Worm (Caenorhabditis elegans) whole organism, late embryonic: ENCODE measurements around the gene ZK593.2.

ENCODE experiments used
- C08G9.2 ChIP-seq: sonication (generic microtip); optimal IDR thresholded peaks from 2 replicates; lab custom pipeline; 2016; ENCODE audit warnings: mild to moderate bottlenecking, missing genetic modification characterization, moderate library complexity, missing compliant biosample characterization
- T23F11.4 ChIP-seq: fragments of 200-800 bp; sonication (Bioruptor generic); optimal IDR thresholded peaks from 2 replicates; lab custom pipeline; 2018; ENCODE audit warnings: mild to moderate bottlenecking, missing genetic modification characterization, missing compliant biosample characterization
- ceh-14 ChIP-seq: sonication (generic microtip); optimal IDR thresholded peaks from 2 replicates; lab custom pipeline; 2016; ENCODE audit warnings: missing genotype, missing genetic modification characterization, missing compliant biosample characterization
- ceh-19 ChIP-seq: fragments of 200-800 bp; sonication (Bioruptor generic); optimal IDR thresholded peaks from 2 replicates; lab custom pipeline; 2018; ENCODE audit warnings: mild to moderate bottlenecking, missing genetic modification characterization, missing compliant biosample characterization
- ceh-30 ChIP-seq: fragments of 150-350 bp; optimal IDR thresholded peaks from 2 replicates; lab custom pipeline; 2014; ENCODE audit warnings: missing biosample characterization, missing genetic modification characterization
- ceh-31 ChIP-seq: sonication (generic microtip); optimal IDR thresholded peaks from 2 replicates; lab custom pipeline; 2016; ENCODE audit warnings: missing genetic modification characterization, missing compliant biosample characterization
- ceh-45 ChIP-seq: fragments of 200-800 bp; sonication (Bioruptor generic); IDR thresholded peaks from 2 replicates; pipeline ENCODE4 v1.3.6; 2022; ENCODE audit warnings: missing genetic modification reagents, missing genetic modification characterization, missing compliant biosample characterization
- ceh-48 ChIP-seq: sonication (generic microtip); optimal IDR thresholded peaks from 2 replicates; lab custom pipeline; 2016; ENCODE audit warnings: missing genetic modification characterization, inconsistent platforms, missing compliant biosample characterization
- che-1 ChIP-seq: sonication (generic microtip); optimal IDR thresholded peaks from 2 replicates; lab custom pipeline; 2016; ENCODE audit warnings: mild to moderate bottlenecking, missing genetic modification characterization, missing compliant biosample characterization
- dmd-4 ChIP-seq: sonication (generic microtip); optimal IDR thresholded peaks from 2 replicates; lab custom pipeline; 2016; ENCODE audit warnings: borderline replicate concordance, missing genetic modification characterization, missing compliant biosample characterization
- ets-4 ChIP-seq: sonication (generic microtip); optimal IDR thresholded peaks from 2 replicates; lab custom pipeline; 2016; ENCODE audit warnings: missing genetic modification characterization, missing compliant biosample characterization
- fax-1 ChIP-seq: sonication (generic microtip); optimal IDR thresholded peaks from 2 replicates; lab custom pipeline; 2016; ENCODE audit warnings: missing genotype, missing genetic modification characterization, missing compliant biosample characterization
- fkh-10 ChIP-seq: fragments of 150-350 bp; optimal IDR thresholded peaks from 2 replicates; lab custom pipeline; 2014; ENCODE audit warnings: missing biosample characterization, missing genetic modification reagents, missing genetic modification characterization
- hlh-13 ChIP-seq: fragments of 200-800 bp; sonication (Bioruptor generic); optimal IDR thresholded peaks from 2 replicates; lab custom pipeline; 2018; ENCODE audit warnings: mild to moderate bottlenecking, missing genetic modification characterization, missing compliant biosample characterization
- hlh-30 ChIP-seq: sonication (generic microtip); optimal IDR thresholded peaks from 2 replicates; lab custom pipeline; 2017; ENCODE audit warnings: antibody characterized with exemption, missing genetic modification characterization, missing compliant biosample characterization; ENCODE audit not compliant: insufficient read depth
- hlh-6 ChIP-seq: sonication (generic microtip); optimal IDR thresholded peaks from 2 replicates; lab custom pipeline; 2016; ENCODE audit warnings: missing genotype, missing genetic modification characterization, missing compliant biosample characterization
- lim-6 ChIP-seq: sonication (generic microtip); optimal IDR thresholded peaks from 2 replicates; lab custom pipeline; 2016; ENCODE audit warnings: missing genetic modification characterization, missing compliant biosample characterization
- lin-11 ChIP-seq: fragments of 200-800 bp; sonication (Bioruptor generic); optimal IDR thresholded peaks from 2 replicates; lab custom pipeline; 2018; ENCODE audit warnings: mild to moderate bottlenecking, missing genetic modification characterization, missing compliant biosample characterization
- mec-3 ChIP-seq: sonication (generic microtip); optimal IDR thresholded peaks from 2 replicates; lab custom pipeline; 2016; ENCODE audit warnings: borderline replicate concordance, missing genetic modification characterization, missing compliant biosample characterization
- nfya-1 ChIP-seq: sonication (generic microtip); optimal IDR thresholded peaks from 2 replicates; lab custom pipeline; 2017; ENCODE audit warnings: missing genetic modification characterization, mild to moderate bottlenecking, missing compliant biosample characterization, antibody characterized with exemption, moderate library complexity
- nhr-11 ChIP-seq: fragments of 150-350 bp; optimal IDR thresholded peaks from 2 replicates; lab custom pipeline; 2014; ENCODE audit warnings: missing biosample characterization, missing genetic modification characterization
- nhr-232 ChIP-seq: sonication (generic microtip); optimal IDR thresholded peaks from 2 replicates; lab custom pipeline; 2016; ENCODE audit warnings: missing genetic modification characterization, missing compliant biosample characterization
- npax-4 ChIP-seq: sonication (generic microtip); optimal IDR thresholded peaks from 2 replicates; lab custom pipeline; 2016; ENCODE audit warnings: missing genetic modification characterization, missing compliant biosample characterization
- pag-3 ChIP-seq: sonication (generic microtip); optimal IDR thresholded peaks from 2 replicates; lab custom pipeline; 2016; ENCODE audit warnings: missing compliant biosample characterization, missing genetic modification characterization, borderline replicate concordance
- pqm-1 ChIP-seq: sonication (generic microtip); optimal IDR thresholded peaks from 2 replicates; lab custom pipeline; 2016; ENCODE audit warnings: missing genetic modification characterization, missing compliant biosample characterization
- pros-1 ChIP-seq: fragments of 150-350 bp; optimal IDR thresholded peaks from 2 replicates; lab custom pipeline; 2014; ENCODE audit warnings: missing biosample characterization, missing genetic modification reagents, missing genetic modification characterization
- ref-2 ChIP-seq: sonication (generic microtip); optimal IDR thresholded peaks from 2 replicates; lab custom pipeline; 2016; ENCODE audit warnings: missing genetic modification characterization, missing compliant biosample characterization
- sdc-2 ChIP-seq: sonication (generic microtip); optimal IDR thresholded peaks from 2 replicates; lab custom pipeline; 2016; ENCODE audit warnings: missing genotype, missing genetic modification characterization, missing compliant biosample characterization
- sox-2 ChIP-seq: fragments of 200-800 bp; sonication (Bioruptor generic); IDR thresholded peaks from 2 replicates; pipeline ENCODE4 v1.3.6; 2022; ENCODE audit warnings: missing genetic modification reagents, missing genetic modification characterization, missing compliant biosample characterization
- syd-9 ChIP-seq: sonication (generic microtip); optimal IDR thresholded peaks from 2 replicates; lab custom pipeline; 2016; ENCODE audit warnings: mild to moderate bottlenecking, missing genetic modification characterization, moderate library complexity, missing compliant biosample characterization
- ttx-3 ChIP-seq: sonication (generic microtip); optimal IDR thresholded peaks from 2 replicates; lab custom pipeline; 2016; ENCODE audit warnings: missing genetic modification reagents, missing genetic modification characterization, missing compliant biosample characterization
- unc-42 ChIP-seq: sonication (generic microtip); optimal IDR thresholded peaks from 2 replicates; lab custom pipeline; 2016; ENCODE audit warnings: missing genotype, missing genetic modification characterization, missing compliant biosample characterization

ZK593.2 gene

ce11 chrIV:10913081-10913480 is at the start of gene ZK593.2:
ZK593.2 (plus strand) TSS chrIV:10913381.
- TF ChIP-seq ceh-30 (tag; lab: Kevin White, UChicago), result no peak
- TF ChIP-seq pros-1 (tag; lab: Kevin White, UChicago), result no peak
- TF ChIP-seq ceh-48 (tag; lab: Kevin White, UChicago), result no peak
- no peak for TF ChIP-seq lin-11 (tag; lab: Kevin White, UChicago)
- TF ChIP-seq hlh-30 (tag; lab: Kevin White, UChicago), result no peak
- no peak for TF ChIP-seq sdc-2 (tag; lab: Kevin White, UChicago)
- TF ChIP-seq nhr-11 (tag; lab: Kevin White, UChicago), result no peak
- no peak for TF ChIP-seq ttx-3 (tag; lab: Kevin White, UChicago)
- TF ChIP-seq T23F11.4, result no peak
- TF ChIP-seq fkh-10 (GFP tag; lab: Kevin White, UChicago), result no peak
- no peak for TF ChIP-seq nhr-232
- TF ChIP-seq che-1 (tag; lab: Kevin White, UChicago), result no peak
- TF ChIP-seq npax-4, result no peak
- TF ChIP-seq, all 69 proteins: peak for 0

DNA sequence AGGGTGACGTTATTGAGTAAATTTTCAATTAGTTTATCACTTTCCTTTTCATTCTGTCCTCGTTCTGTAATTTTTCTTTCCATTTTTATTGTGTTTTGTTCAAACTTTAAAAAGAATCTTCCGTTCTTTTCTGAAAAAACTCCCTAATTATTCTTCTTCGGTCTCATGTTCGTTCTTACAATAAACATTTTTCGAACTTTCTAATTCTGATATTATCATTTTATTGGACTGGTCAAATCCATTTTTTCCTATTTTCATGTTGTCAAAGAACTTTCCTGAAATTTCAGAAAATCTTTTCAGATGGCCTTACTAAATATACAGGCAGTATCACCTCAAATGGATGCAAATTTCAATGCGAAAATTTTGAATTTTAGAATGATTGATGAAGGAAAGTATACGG is 49.1 kb upstream of the ZK593.2 start, which contains the start of gene nish-1:
nish-1 (plus strand) TSS at position 301 of the 400 bp plus-strand sequence.
- TF ChIP-seq hlh-30 (tag; lab: Kevin White, UChicago) (no peak), C08G9.2 (no peak), hlh-13 (no peak), pqm-1 (tag; lab: Kevin White, UChicago) (no peak), ets-4 (tag; lab: Kevin White, UChicago) (no peak)

DNA sequence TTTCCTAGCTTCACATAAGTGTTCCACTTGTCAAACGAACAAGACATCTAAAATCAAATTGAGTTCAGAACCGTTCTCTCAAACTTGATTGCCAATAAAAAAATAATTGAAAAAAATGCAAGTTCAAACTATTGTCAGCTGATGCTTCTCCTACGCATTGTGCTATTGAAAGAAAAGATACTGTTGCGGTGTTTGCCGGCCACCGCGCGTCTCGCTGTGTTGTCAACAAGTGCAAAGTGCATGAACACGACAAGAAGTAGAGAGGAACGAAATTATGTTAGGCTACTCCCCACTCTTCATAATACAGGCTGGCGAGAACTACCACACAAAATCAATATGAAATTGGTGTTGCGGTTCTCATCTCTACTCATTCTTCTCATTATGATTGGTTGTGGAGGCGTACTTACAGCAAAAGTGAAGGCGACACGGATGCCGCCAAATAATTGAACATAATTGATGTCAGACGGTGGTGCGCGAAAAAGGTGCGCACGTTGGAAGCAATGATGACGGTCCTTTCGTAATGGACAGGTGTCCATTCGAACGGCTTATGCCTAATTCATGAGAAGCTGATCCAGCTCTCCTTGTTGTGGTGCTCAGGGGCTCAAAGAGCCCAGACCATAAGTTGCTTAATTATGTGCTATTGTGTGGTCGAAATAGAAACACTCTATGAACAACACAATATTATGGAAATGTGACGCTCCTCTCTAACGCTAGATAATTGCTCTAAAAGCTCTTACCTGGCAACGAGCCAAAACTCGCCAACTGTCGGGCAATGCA is 45.6 kb upstream of the ZK593.2 start:
- peak; percentile 62 for TF ChIP-seq ceh-31 (tag; lab: Kevin White, UChicago)
- TF ChIP-seq ceh-45 (GFP tag; lab: Robert Waterston, UW), result peak; percentile 10; the same call in 1 of the 2 replicates
- TF ChIP-seq lim-6 (tag; lab: Kevin White, UChicago), result no peak
- peak; percentile 52 for TF ChIP-seq sox-2 (GFP tag; lab: Robert Waterston, UW)
- peak; percentile 37 for TF ChIP-seq ref-2 (tag; lab: Kevin White, UChicago)

DNA sequence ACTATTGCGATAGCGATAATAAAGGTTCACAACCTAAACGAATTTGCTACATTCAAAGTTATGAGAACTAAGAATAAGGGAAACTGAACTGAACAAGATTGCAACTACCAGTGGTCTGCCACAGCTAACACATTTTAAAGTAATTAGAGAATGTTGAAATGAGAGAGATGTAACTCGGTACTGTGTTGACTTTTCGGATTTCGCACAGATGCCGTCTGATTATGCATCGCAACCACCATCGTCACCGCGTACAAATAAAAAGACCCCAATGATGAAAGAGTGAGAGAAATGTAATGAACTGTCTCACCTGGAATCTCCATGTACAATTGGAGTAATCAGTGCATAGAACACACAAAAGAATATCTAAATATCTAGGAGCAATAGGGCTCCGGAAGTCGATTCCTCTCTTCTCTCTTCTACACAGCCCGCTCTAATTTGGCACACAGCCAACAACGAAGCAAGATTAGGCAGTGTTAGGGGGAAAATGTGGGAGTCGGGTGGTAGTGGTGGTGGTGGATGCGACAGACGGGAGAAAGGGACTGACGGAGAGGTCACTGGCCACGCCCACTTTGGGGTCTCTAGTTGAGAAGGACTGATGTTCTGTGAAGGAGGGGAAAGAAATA is 44.4 kb upstream of the ZK593.2 start, which contains the start of gene F13E9.11:
F13E9.11 (minus strand) TSS at position 507 of the 623 bp plus-strand sequence.
- TF ChIP-seq fax-1 (tag; lab: Kevin White, UChicago) (peak; percentile 40), ceh-45 (GFP tag; lab: Robert Waterston, UW) (no peak), hlh-6 (tag; lab: Kevin White, UChicago) (peak; percentile 65), ceh-30 (tag; lab: Kevin White, UChicago) (no peak), nhr-232 (no peak), ceh-19 (GFP tag; lab: Kevin White, UChicago) (no peak), unc-42 (tag; lab: Kevin White, UChicago) (peak; percentile 61), sox-2 (GFP tag; lab: Robert Waterston, UW) (no peak), ceh-14 (tag; lab: Kevin White, UChicago) (peak; percentile 23), dmd-4 (tag; lab: Kevin White, UChicago) (no peak), C08G9.2 (no peak), mec-3 (tag; lab: Kevin White, UChicago) (no peak), ceh-31 (tag; lab: Kevin White, UChicago) (peak; percentile 55), pag-3 (tag; lab: Kevin White, UChicago) (peak; percentile 38), syd-9 (tag; lab: Kevin White, UChicago) (no peak), nfya-1 (tag; lab: Kevin White, UChicago) (no peak)
